Worm (Caenorhabditis elegans): Measurements from ENCODE around the gene cyp-33B1.

Gene cyp-33B1

DNA sequence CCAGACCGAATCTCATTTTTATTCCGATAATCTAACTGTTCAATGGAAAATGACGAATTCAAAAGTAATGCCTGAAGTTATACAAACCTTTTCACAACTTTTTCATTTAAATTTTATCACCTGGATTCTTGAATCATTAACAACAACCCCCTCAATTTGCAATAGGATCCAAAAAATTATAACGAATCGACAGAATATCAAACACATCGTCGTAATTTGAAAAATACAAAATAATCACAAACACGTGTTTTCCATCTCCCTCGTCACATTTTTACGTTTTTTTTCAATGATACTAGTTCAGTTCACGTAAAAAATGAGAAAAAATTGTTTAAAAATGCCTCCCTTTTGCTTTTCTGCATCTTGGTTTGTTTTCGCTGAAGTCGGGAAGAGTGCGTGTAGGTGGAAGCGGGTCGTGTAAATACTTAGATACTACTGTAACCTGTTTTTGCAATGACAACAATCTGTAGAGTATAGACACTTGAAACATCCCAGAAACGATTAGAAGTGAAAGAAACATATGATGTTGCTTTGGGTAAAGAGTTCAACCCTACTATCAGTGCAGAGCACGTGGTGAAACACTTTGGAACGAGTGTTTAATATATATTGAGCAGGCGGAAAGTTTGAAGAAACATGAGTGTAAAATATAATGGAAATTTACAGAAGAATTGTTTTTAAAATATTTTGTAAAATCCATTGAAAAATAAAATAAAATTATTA, 32.4 kb downstream of the cyp-33B1 start, which contains the start of gene oac-50:
Gene oac-50, minus strand, starts transcription at position 219 of the 717 bp plus-strand sequence.
- TF ChIP-seq sma-9 (GFP tag; optimal IDR thresholded peaks at IDR 0.05), result peak; percentile 2
- TF ChIP-seq sma-9 (tag; optimal IDR thresholded peaks at IDR 0.05), result no peak
- no peak for TF ChIP-seq unc-39 (tag; optimal IDR thresholded peaks at IDR 0.05)
- TF ChIP-seq fos-1 (tag; optimal IDR thresholded peaks at IDR 0.05), result no peak
- TF ChIP-seq peb-1 (tag; optimal IDR thresholded peaks at IDR 0.05), result no peak
- TF ChIP-seq F13H6.1 (tag; optimal IDR thresholded peaks at IDR 0.05), result peak; percentile 27
- TF ChIP-seq lin-39 (tag; optimal IDR thresholded peaks at IDR 0.05), result no peak
- TF ChIP-seq nhr-129 (tag; optimal IDR thresholded peaks at IDR 0.05), result no peak
- no peak for TF ChIP-seq nhr-21 (tag; optimal IDR thresholded peaks at IDR 0.05)
- TF ChIP-seq crh-2 (tag; optimal IDR thresholded peaks at IDR 0.05), result no peak

DNA sequence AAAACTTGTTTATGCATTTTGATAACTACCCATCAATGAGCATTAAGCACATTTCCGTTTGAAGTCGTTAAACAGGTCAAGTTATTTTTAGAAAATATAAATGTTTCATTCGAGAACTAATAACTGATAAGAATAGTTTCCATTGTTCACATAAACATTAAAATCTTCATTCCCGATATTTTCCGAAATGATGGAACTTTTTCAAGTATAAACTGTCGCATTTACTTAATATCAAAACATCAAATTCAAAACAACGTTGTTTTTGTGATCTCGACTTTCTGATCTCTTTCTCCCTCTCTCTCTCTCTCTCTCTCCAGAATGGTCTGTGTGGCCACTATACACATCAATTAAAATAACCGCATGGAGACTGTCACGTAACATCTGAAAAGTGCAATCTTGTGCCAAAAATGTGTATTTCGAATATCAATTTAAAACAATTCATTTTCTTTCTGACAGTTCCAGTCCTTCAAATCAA, 33.3 kb downstream of the cyp-33B1 start:
- peak; percentile 0 for TF ChIP-seq nhr-25 (tag; optimal IDR thresholded peaks at IDR 0.05)
- TF ChIP-seq nhr-12 (tag; optimal IDR thresholded peaks at IDR 0.05), result no peak
- TF ChIP-seq unc-55 (GFP tag; optimal IDR thresholded peaks at IDR 0.05), result no peak
- no peak for TF ChIP-seq alr-1 (tag; optimal IDR thresholded peaks at IDR 0.05)
- no peak for TF ChIP-seq ceh-16 (tag; optimal IDR thresholded peaks at IDR 0.05)
- no peak for TF ChIP-seq zag-1 (tag; optimal IDR thresholded peaks at IDR 0.05)
- peak; percentile 46 for TF ChIP-seq sma-3 (GFP tag; optimal IDR thresholded peaks at IDR 0.05)
- no peak for TF ChIP-seq gmeb-1 (tag; optimal IDR thresholded peaks at IDR 0.05)
- TF ChIP-seq nhr-6 (tag; optimal IDR thresholded peaks at IDR 0.05), result peak; percentile 36
- no peak for TF ChIP-seq egl-27 (tag; optimal IDR thresholded peaks at IDR 0.05)
- no peak for TF ChIP-seq C34F6.9 (tag; optimal IDR thresholded peaks at IDR 0.05)
- TF ChIP-seq mbf-1 (tag; optimal IDR thresholded peaks at IDR 0.05), result no peak
- TF ChIP-seq nhr-21 (tag; optimal IDR thresholded peaks at IDR 0.05), result peak; percentile 13
- peak; percentile 7 for TF ChIP-seq blmp-1 (tag; optimal IDR thresholded peaks at IDR 0.05; ENCODE audit: insufficient read depth)
- no peak for TF ChIP-seq elt-1 (tag; optimal IDR thresholded peaks at IDR 0.05)
- TF ChIP-seq ztf-1 (GFP tag; conservative IDR thresholded peaks at IDR 0.05), result no peak
- no peak for TF ChIP-seq dmd-4 (tag; optimal IDR thresholded peaks at IDR 0.05)
- peak in 1 of 2 experiments; percentile 37 for TF ChIP-seq lsy-2 (tag; optimal IDR thresholded peaks at IDR 0.05)
- TF ChIP-seq nhr-129 (tag; optimal IDR thresholded peaks at IDR 0.05), result peak; percentile 11
- TF ChIP-seq snpc-4 (tag; optimal IDR thresholded peaks at IDR 0.05), result no peak
- TF ChIP-seq sem-4 (tag; optimal IDR thresholded peaks at IDR 0.05), result no peak
- no peak for TF ChIP-seq aly-2 (tag; optimal IDR thresholded peaks at IDR 0.05)
- TF ChIP-seq nhr-77 (tag; optimal IDR thresholded peaks at IDR 0.05), result no peak
- no peak for TF ChIP-seq Y55F3AM.14 (GFP tag; optimal IDR thresholded peaks at IDR 0.05)
- TF ChIP-seq elt-3 (tag; optimal IDR thresholded peaks at IDR 0.05), result no peak
- TF ChIP-seq unc-62 (GFP tag; optimal IDR thresholded peaks at IDR 0.05), result no peak
- no peak for TF ChIP-seq lin-11 (tag; optimal IDR thresholded peaks at IDR 0.05)
- TF ChIP-seq ztf-11 (tag; optimal IDR thresholded peaks at IDR 0.05), result no peak
- TF ChIP-seq crh-2 (tag; optimal IDR thresholded peaks at IDR 0.05), result peak; percentile 38
- no peak for TF ChIP-seq nhr-237 (tag; optimal IDR thresholded peaks at IDR 0.05)
- no peak for TF ChIP-seq ceh-82 (tag; optimal IDR thresholded peaks at IDR 0.05)
- TF ChIP-seq nhr-10 (tag; optimal IDR thresholded peaks at IDR 0.05), result no peak
- TF ChIP-seq fos-1 (tag; optimal IDR thresholded peaks at IDR 0.05), result no peak
- no peak for TF ChIP-seq nhr-11 (tag; optimal IDR thresholded peaks at IDR 0.05)
- TF ChIP-seq skn-1 (tag; optimal IDR thresholded peaks at IDR 0.05), result no peak
- peak; percentile 73 for TF ChIP-seq ama-1 (optimal IDR thresholded peaks at IDR 0.05)
- TF ChIP-seq lin-13 (GFP tag; optimal IDR thresholded peaks at IDR 0.05), result no peak
- no peak for TF ChIP-seq mab-5 (tag; optimal IDR thresholded peaks at IDR 0.05)
- no peak for TF ChIP-seq peb-1 (tag; optimal IDR thresholded peaks at IDR 0.05)
- peak; percentile 19 for TF ChIP-seq ztf-4 (tag; optimal IDR thresholded peaks at IDR 0.05)
- no peak for TF ChIP-seq F13H6.1 (tag; optimal IDR thresholded peaks at IDR 0.05)
- TF ChIP-seq ZK546.5 (tag; optimal IDR thresholded peaks at IDR 0.05), result no peak
- TF ChIP-seq unc-39 (tag; optimal IDR thresholded peaks at IDR 0.05), result no peak
- no peak for TF ChIP-seq lin-39 (tag; optimal IDR thresholded peaks at IDR 0.05)
- peak in 1 of 2 experiments; percentile 6 for TF ChIP-seq mdl-1 (tag; optimal IDR thresholded peaks at IDR 0.05)
- TF ChIP-seq R02D3.7 (tag; optimal IDR thresholded peaks at IDR 0.05), result no peak
- TF ChIP-seq sma-9 (GFP tag; optimal IDR thresholded peaks at IDR 0.05), result peak; percentile 35
- TF ChIP-seq sma-9 (tag; optimal IDR thresholded peaks at IDR 0.05), result no peak
- TF ChIP-seq nhr-23 (tag; optimal IDR thresholded peaks at IDR 0.05), result no peak

Measured in whole organism, L2 larva.